Worm (Caenorhabditis elegans): ENCODE data around the gene gln-2.

Gene gln-2

ce11 chrIII:9941020-9941674 is 3.5 kb downstream of the gln-2 start, which contains the start of the genes K03H1.9 and K03H1.12:
K03H1.9 (minus strand) TSS chrIII:9941490.
K03H1.12 (plus strand) TSS chrIII:9941624.
- TF ChIP-seq pha-4 (tag; optimal IDR thresholded peaks at IDR 0.05): no peak
- TF ChIP-seq ahr-1 (tag; optimal IDR thresholded peaks at IDR 0.05): no peak
- no peak for TF ChIP-seq ceh-14 (tag; optimal IDR thresholded peaks at IDR 0.05)
- no peak for TF ChIP-seq pax-1 (tag; optimal IDR thresholded peaks at IDR 0.05)
- no peak for TF ChIP-seq pat-9 (tag; optimal IDR thresholded peaks at IDR 0.05)
- TF ChIP-seq tbx-7 (tag; optimal IDR thresholded peaks at IDR 0.05): no peak
- TF ChIP-seq hlh-30 (tag; optimal IDR thresholded peaks at IDR 0.05; ENCODE audit: insufficient read depth): no peak

DNA sequence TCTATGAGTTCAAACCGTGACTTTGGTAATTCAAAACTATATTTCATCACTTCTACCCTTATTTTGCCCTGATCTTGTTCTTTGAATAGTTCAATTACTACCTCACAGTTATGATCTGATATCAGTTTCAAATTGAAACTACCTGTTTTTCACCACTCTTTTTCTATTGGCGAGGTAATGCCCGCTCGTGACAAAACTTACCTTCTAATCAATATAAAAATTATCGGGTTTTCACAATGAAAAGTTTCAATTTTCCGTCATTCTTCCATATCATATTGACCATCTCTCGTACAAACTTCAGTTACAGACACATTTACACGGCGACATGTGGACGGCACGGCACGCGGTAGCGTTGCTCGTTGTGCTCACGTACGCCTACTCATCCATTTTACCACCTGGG is 12.5 kb downstream of the gln-2 start, which contains the start of gene dec-7:
TSS of gene dec-7 (plus strand) at position 308 of the 400 bp plus-strand sequence.
- no peak for TF ChIP-seq elt-2 (tag; optimal IDR thresholded peaks at IDR 0.05)
- TF ChIP-seq ceh-31 (tag; optimal IDR thresholded peaks at IDR 0.05): no peak
- no peak for TF ChIP-seq mec-3 (tag; optimal IDR thresholded peaks at IDR 0.05; ENCODE audit: borderline replicate concordance)
- no peak for TF ChIP-seq nfya-1 (tag; optimal IDR thresholded peaks at IDR 0.05)
- no peak for TF ChIP-seq C08G9.2 (tag; optimal IDR thresholded peaks at IDR 0.05)
- TF ChIP-seq tbx-2 (tag; optimal IDR thresholded peaks at IDR 0.05): no peak
- TF ChIP-seq eyg-1 (tag; optimal IDR thresholded peaks at IDR 0.05): no peak

DNA sequence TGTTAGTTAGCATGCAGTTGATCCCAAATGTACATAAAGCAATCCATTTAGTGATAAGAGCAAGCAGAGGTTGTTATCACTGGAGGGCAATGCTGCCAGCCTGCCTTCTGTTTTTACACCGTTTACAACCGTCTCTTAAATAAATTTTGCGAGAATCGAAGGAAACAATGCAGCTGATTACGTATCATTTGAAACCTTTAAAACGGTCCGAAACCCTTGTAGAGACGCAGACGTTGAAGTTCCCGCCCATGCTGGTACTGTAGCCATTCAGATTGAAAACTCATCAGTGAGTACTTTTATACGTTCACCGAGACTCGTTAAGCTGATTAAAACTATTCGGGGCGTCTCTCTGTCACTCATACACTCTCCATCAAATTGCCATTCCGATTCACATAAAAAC is 14.2 kb downstream of the gln-2 start:
- TF ChIP-seq pha-2 (tag; optimal IDR thresholded peaks at IDR 0.05) (no peak), hlh-13 (GFP tag; optimal IDR thresholded peaks at IDR 0.05) (no peak), elt-2 (tag; optimal IDR thresholded peaks at IDR 0.05) (peak; percentile 86), pqm-1 (tag; optimal IDR thresholded peaks at IDR 0.05) (peak; percentile 65), ceh-14 (tag; optimal IDR thresholded peaks at IDR 0.05) (no peak)

DNA sequence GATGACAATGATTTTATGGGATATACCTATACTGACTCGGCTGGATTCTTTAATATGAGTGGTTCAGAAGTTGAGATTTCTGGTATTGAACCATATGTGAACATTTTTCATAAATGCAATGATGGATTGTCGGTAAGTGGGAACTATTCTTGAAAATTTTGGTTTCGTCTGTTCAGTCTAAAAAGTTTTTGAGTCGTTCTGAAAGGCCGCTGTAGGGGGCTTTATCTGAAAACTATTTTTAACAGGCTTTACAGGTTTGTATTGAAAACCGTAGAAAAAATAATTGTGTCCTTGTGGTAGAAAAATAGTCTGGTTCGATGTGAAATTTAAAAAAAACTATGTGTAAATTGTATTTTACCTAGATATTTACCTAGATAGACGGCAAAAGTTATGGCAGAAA is 15.1 kb downstream of the gln-2 start:
- TF ChIP-seq pax-1 (tag; optimal IDR thresholded peaks at IDR 0.05) (no peak), che-1 (tag; optimal IDR thresholded peaks at IDR 0.05) (no peak), elt-4 (tag; optimal IDR thresholded peaks at IDR 0.05) (no peak), eyg-1 (tag; optimal IDR thresholded peaks at IDR 0.05) (no peak), lin-11 (tag; optimal IDR thresholded peaks at IDR 0.05) (no peak)

- no peak for TF ChIP-seq unc-42 (tag; optimal IDR thresholded peaks at IDR 0.05)
These were observed 15.8 kb downstream of the gln-2 start, which contains the start of gene ttr-1 for ce11 chrIII:9928777-9929176. ttr-1 (plus strand) TSS chrIII:9929077.

ce11 chrIII:9927378-9927777 is 17.2 kb downstream of the gln-2 start, which contains the start of gene ttr-2:
ttr-2 (plus strand) TSS chrIII:9927769.
- TF ChIP-seq ama-1 (optimal IDR thresholded peaks at IDR 0.05) (no peak), hlh-30 (tag; optimal IDR thresholded peaks at IDR 0.05; ENCODE audit: insufficient read depth) (no peak), che-1 (tag; optimal IDR thresholded peaks at IDR 0.05) (no peak), hlh-6 (tag; optimal IDR thresholded peaks at IDR 0.05) (no peak), ttx-3 (tag; optimal IDR thresholded peaks at IDR 0.05) (no peak), nfya-1 (tag; optimal IDR thresholded peaks at IDR 0.05) (no peak)

DNA sequence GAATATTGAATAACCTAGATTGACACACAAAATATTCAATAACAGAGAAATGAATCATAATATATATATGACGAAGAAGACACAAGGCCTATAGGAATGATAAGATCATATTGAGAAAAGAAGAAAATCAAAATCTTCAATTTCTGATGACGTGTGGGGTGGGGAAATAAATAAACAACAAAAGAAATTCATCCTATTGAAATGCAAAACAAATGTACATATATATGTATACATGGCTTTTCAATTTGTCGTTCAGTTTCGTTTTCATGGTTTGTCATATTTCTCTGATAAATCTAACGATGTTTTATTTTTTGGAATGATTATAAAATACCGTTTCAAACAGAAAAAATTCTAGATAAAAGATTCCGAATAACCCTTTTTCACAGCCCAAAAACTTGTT is 18.0 kb downstream of the gln-2 start, which contains the start of gene ttr-3:
TSS of gene ttr-3 (minus strand) at position 101 of the 400 bp plus-strand sequence.
- no peak for TF ChIP-seq madf-2 (tag; optimal IDR thresholded peaks at IDR 0.05)
- no peak for TF ChIP-seq nhr-11 (tag; optimal IDR thresholded peaks at IDR 0.05)
- no peak for TF ChIP-seq dve-1 (tag; optimal IDR thresholded peaks at IDR 0.05)
- no peak for TF ChIP-seq ceh-18 (tag; optimal IDR thresholded peaks at IDR 0.05)
- TF ChIP-seq fax-1 (tag; optimal IDR thresholded peaks at IDR 0.05): no peak
- no peak for TF ChIP-seq unc-86 (tag; optimal IDR thresholded peaks at IDR 0.05)
- no peak for TF ChIP-seq C08G9.2 (tag; optimal IDR thresholded peaks at IDR 0.05)
- no peak for TF ChIP-seq dmd-4 (tag; optimal IDR thresholded peaks at IDR 0.05; ENCODE audit: borderline replicate concordance)
- TF ChIP-seq ceh-19 (GFP tag; optimal IDR thresholded peaks at IDR 0.05): no peak
- no peak for TF ChIP-seq tbx-7 (tag; optimal IDR thresholded peaks at IDR 0.05)
- TF ChIP-seq sox-4 (tag; optimal IDR thresholded peaks at IDR 0.05): no peak
- no peak for TF ChIP-seq pqm-1 (tag; optimal IDR thresholded peaks at IDR 0.05)
- no peak for TF ChIP-seq zip-5 (tag; optimal IDR thresholded peaks at IDR 0.05)
- no peak for TF ChIP-seq ahr-1 (tag; optimal IDR thresholded peaks at IDR 0.05)
- no peak for TF ChIP-seq pha-4 (tag; optimal IDR thresholded peaks at IDR 0.05)
- TF ChIP-seq rnt-1 (tag; optimal IDR thresholded peaks at IDR 0.05): no peak
- TF ChIP-seq ceh-14 (tag; optimal IDR thresholded peaks at IDR 0.05): no peak
- no peak for TF ChIP-seq fkh-6 (tag; optimal IDR thresholded peaks at IDR 0.05)
- TF ChIP-seq mec-3 (tag; optimal IDR thresholded peaks at IDR 0.05; ENCODE audit: borderline replicate concordance): no peak
